Worm (Caenorhabditis elegans): ENCODE measurements around the gene F25B4.7.

- TF ChIP-seq cnd-1 (tag; optimal IDR thresholded peaks at IDR 0.05) (no peak), elt-1 (tag; optimal IDR thresholded peaks at IDR 0.05; ENCODE audit: borderline replicate concordance, insufficient read depth) (no peak), bed-3 (GFP tag; optimal IDR thresholded peaks at IDR 0.05) (no peak), snpc-4 (tag; optimal IDR thresholded peaks at IDR 0.05) (no peak), mab-5 (tag; optimal IDR thresholded peaks at IDR 0.05) (no peak), unc-62 (GFP tag; optimal IDR thresholded peaks at IDR 0.05) (no peak), ztf-11 (tag; optimal IDR thresholded peaks at IDR 0.05) (no peak), nhr-76 (tag; optimal IDR thresholded peaks at IDR 0.05) (no peak)
Observed at ce11 chrV:5717237-5717935, 30.4 kb upstream of the F25B4.7 start, which contains the start of gene rga-3.

Data from whole organism, mixed stage, embryonic.